Fruit fly (Drosophila melanogaster): ENCODE measurements around the gene bip1.

dm6 chr3L:8033088-8033487 lies 25.4 kb downstream of the bip1 start:
- TF ChIP-seq CG12605 (GFP tag; IDR thresholded peaks at IDR 0.05) = no peak
- no peak for TF ChIP-seq CG8301 (tag; optimal IDR thresholded peaks at IDR 0.05)
